Worm (Caenorhabditis elegans) whole organism, early embryonic: ENCODE results near the gene F26F2.7.

Experiments used
- B0310.2 ChIP-seq: sonication (generic microtip); optimal IDR thresholded peaks from 2 replicates; lab custom pipeline; 2016; ENCODE audit warnings: mild to moderate bottlenecking, missing genetic modification characterization, missing compliant biosample characterization
- hmg-4 ChIP-seq: fragments of 200-800 bp; sonication (Bioruptor generic); optimal IDR thresholded peaks from 2 replicates; lab custom pipeline; 2018; ENCODE audit warnings: mild to moderate bottlenecking, missing genetic modification characterization, missing compliant biosample characterization
- pes-1 ChIP-seq: fragments of 200-800 bp; sonication (Bioruptor generic); IDR thresholded peaks from 2 replicates; pipeline ENCODE4 v1.3.6; 2022; ENCODE audit warnings: missing genetic modification reagents, missing genetic modification characterization, missing compliant biosample characterization

DNA sequence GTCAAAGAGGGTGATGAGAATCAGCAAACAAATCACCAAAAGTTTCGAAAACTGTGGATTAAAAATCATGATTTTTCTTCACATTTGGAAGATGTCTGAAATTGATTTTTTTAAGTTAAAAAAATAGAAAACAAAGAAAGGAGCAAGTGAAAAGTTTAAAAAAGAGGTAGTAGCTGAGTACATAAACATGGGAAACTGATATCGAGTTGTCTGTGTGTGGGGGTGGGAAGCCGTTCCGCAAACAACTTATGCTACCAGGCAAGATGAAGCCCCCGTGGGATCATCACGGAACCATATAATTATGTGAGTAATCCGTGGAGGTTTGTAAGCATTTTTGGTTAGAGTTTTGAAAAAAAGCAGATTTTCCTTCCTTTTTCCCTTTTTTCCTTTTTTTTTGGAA is 29.7 kb upstream of the F26F2.7 start, which contains the start of gene Y38H6C.20:
- no peak for TF ChIP-seq B0310.2 (tag; lab: Kevin White, UChicago)
- TF ChIP-seq pes-1 (GFP tag; lab: Robert Waterston, UW) = no peak
- TF ChIP-seq hmg-4 (GFP tag; lab: Kevin White, UChicago) = no peak
